Fruit fly (Drosophila melanogaster) whole organism, larva: ENCODE data around the gene CG12024.
A peak's percentile ranks its signal among the peaks of the same experiment; 100 is the strongest.

Experiments
- noc ChIP-seq: fragments of 200-800 bp; sonication (Bioruptor generic); optimal IDR thresholded peaks from 3 replicates; lab custom pipeline; 2019; ENCODE audit warnings: missing biosample characterization, mild to moderate bottlenecking, missing genetic modification characterization, moderate library complexity

CG12024 gene

dm6 chr3L:1855491-1855890 is 1.5 kb upstream of the CG12024 start, which contains the start of gene CNMa:
CNMa (minus strand) TSS chr3L:1855591.
- TF ChIP-seq noc (tag; lab: Kevin White, UChicago): no peak

DNA sequence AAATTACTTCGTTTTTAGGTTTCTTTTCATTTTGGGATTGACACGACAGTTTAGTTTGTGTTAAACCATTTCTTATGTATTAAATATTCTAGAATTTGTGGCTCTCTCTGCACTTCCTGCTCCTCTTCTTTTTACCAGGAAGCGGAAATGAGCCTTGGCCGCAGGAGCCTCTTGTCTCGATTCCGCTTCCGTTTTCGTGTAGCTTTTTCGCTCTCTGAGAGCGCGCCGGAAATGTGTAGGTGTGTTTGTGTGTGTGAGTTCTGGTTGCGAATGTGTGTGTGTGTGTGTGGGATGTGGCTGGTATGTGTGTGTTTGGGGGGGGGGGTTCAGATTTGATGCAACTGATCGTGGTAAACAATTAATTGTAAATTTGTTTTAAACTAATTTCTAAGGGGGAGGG is 2.6 kb downstream of the CG12024 start:
- TF ChIP-seq noc (tag; lab: Kevin White, UChicago): no peak

DNA sequence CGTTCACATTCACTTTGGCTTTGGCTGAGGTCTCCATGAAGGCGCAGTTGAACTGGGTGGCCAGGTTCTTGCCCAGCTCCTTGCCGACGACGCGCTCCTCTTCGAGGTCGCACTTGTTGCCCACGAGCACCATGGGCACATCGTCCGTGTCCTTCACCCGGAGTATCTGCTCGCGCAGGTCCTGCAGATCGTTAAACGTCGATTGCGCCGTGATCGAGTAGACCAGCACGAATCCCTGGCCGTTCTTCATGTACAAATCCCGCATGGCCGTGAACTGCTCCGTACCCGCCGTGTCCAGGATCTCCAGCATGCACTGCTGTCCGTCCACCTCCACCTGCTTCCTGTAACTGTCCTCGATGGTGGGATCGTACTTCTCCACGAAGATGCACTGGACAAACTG is 3.8 kb downstream of the CG12024 start:
- TF ChIP-seq noc (tag; lab: Kevin White, UChicago): no peak

dm6 chr3L:1861400-1861793 is 4.4 kb downstream of the CG12024 start:
- no peak for TF ChIP-seq noc (tag; lab: Kevin White, UChicago)

- TF ChIP-seq noc (tag; lab: Kevin White, UChicago): peak; percentile 58
Observed at dm6 chr3L:1861794-1862447, 5.0 kb downstream of the CG12024 start, which contains the start of gene Rap1. Rap1 (minus strand) TSS chr3L:1862239.

- peak; percentile 21 for TF ChIP-seq noc (tag; lab: Kevin White, UChicago)
Observed at dm6 chr3L:1865121-1865727, 8.3 kb downstream of the CG12024 start, which contains the start of the genes HBS1 and CG12025. HBS1 (minus strand) TSS chr3L:1865240. CG12025 (plus strand) TSS chr3L:1865430.

DNA sequence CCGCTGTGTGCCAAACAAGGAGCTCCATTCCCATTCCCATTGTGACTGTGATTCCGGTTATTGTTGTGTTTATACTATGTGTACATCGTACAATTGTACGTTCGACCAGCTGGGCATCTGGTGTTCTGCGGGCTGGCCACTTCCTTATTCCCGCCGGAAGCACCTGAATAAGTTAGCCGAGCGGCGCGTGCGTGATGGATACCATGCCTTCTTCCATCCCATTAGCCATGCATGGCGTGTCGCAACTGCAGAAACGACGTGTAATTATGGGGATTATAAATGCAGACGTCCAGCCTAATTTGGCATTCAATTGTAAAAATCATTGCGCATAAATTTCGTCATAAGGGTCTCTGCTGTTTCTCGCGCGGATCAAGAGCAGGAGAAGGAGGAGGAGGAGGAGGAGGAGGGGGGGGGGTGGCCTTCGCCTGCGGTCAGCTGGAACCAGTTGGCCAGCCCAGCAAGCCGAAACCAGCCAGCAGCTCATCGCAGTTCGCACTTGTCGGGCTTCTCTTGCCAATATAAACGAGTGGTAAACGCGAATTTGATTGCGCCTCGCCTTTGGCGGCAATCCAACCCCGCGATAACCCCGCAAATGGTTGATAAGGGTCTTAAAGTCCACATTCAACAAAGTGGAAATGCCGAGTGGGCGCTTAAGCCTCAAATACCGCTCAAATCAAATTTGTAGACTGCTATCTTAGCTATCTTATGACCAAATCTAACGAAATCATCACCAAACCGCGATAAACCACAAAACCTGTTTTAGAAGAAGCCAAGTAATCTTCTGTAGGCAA is 9.3 kb downstream of the CG12024 start:
- peak; percentile 7 for TF ChIP-seq noc (tag; lab: Kevin White, UChicago)

- TF ChIP-seq noc (tag; lab: Kevin White, UChicago): no peak
Observed at dm6 chr3L:1868841-1869240, 11.9 kb downstream of the CG12024 start.

dm6 chr3L:1869719-1870118 is 12.8 kb downstream of the CG12024 start, which contains the start of gene CG13924:
CG13924 (plus strand) TSS chr3L:1870019.
- TF ChIP-seq noc (tag; lab: Kevin White, UChicago): no peak

DNA sequence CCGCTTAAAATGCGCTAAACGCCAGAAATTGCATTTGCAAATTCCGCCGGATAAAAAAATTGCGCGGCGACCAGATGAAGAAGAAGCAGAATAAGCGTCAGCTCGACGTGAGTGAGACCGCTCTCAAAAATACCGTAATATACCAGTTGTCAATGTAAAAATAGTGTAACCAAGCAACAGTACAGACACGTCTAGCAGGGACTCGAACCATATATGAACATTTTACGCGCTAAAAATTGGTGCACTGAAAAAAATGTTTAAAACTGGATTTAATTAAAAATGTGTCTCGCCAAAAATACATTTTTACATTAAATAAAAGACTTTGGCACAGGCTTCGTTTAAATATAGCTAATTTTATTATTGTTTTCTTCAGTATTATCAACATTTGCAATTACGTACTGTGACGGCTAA is 19.3 kb downstream of the CG12024 start, which contains the start of gene dre4:
dre4 (minus strand) TSS at position 98 of the 411 bp plus-strand sequence.
- peak; percentile 21 for TF ChIP-seq noc (tag; lab: Kevin White, UChicago)

- TF ChIP-seq noc (tag; lab: Kevin White, UChicago): no peak
Observed at dm6 chr3L:1880692-1881091, 23.7 kb downstream of the CG12024 start.

DNA sequence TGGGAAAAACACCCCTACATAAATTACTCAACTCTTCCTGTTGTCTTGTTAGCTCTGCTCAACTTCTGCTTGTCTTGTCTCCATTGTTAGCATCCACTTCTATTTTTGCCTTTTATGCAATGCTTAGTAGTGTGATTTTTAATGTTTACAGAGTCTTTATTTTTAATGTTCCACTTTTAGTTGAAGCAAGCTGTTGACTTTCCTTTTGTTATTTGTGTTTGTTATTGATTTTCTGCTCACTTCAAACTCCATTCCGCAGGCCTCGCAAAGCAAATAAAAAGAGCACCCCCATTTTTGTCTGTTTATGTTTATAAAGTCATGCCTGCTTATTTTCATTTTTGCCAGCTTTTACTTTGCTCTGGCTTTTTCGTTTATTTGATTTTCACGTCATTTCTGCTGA is 25.0 kb downstream of the CG12024 start:
- TF ChIP-seq noc (tag; lab: Kevin White, UChicago): peak; percentile 16

DNA sequence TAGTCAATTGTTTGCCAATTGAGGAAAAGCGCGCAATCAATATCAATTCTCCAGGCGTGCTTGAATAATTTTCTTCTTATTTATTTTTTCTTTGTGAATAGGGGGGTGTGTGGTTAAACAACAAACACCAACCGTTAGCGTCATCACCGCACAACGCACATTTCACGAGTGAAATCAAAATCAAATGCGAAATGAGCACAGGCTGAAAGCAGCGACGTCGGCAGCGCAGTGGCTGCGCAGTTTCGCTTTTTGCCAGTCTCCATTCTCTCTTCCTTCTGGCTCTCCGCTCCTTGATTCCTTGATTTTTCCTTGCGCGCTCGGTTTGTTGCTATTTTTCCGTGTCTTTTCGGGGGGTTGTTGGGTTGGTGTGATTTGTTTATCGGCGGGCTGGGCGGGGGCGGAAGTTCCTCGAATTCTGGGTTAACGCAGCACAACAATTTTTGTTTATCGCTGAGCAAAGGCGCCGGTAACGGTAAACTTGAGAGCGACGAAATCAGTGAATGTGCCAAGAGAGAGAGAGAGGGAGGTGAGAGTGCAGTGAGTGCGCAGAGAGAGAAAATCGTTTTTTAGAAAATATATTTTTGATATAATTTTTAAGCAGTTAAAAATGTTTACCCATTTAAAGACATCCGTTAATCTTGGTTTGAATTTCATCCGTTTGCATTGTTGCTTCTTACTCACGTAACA is 26.0 kb downstream of the CG12024 start, which contains the start of gene CG13937:
CG13937 (minus strand) TSS at position 174 of the 687 bp plus-strand sequence.
- TF ChIP-seq noc (tag; lab: Kevin White, UChicago): no peak

DNA sequence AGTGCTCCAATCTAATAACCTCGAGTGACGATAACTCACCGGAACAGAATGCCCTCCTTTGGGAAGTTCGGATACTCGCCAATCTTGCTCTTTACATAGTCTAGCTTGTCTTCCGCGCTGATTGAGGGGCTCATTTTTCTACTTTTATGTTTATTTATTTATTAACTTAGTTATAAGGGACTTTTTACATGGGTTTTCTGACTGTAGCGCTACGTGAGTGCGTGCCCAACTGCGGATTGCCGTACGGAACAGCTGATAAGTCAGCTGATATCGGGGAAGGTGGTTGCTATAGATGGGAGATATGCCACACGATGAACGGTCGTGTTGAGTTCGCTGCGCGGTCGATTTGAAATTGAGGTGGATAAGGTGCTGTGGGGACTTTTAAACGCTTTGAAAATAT is 27.7 kb downstream of the CG12024 start, which contains the start of gene Aprt:
Aprt (minus strand) TSS at position 368 of the 400 bp plus-strand sequence.
- TF ChIP-seq noc (tag; lab: Kevin White, UChicago): peak; percentile 72

- TF ChIP-seq noc (tag; lab: Kevin White, UChicago): no peak
Observed at dm6 chr3L:1885436-1885835, 28.5 kb downstream of the CG12024 start, which contains the start of gene Tmhs. Tmhs (plus strand) TSS chr3L:1885657.
